Worm (Caenorhabditis elegans) whole organism, L2 larva: ENCODE results near the gene dli-1.

ENCODE experiments used
- aly-2 ChIP-seq: fragments of 150-350 bp; optimal IDR thresholded peaks from 2 replicates; lab custom pipeline; 2014; ENCODE audit warnings: missing biosample characterization, missing genetic modification characterization
- blmp-1 ChIP-seq: sonication (generic microtip); optimal IDR thresholded peaks from 2 replicates; lab custom pipeline; 2017; ENCODE audit warnings: missing genetic modification characterization, mild to moderate bottlenecking, missing compliant biosample characterization, antibody characterized with exemption, moderate library complexity; ENCODE audit not compliant: insufficient read depth
- dmd-4 ChIP-seq: sonication (generic microtip); optimal IDR thresholded peaks from 2 replicates; lab custom pipeline; 2017; ENCODE audit warnings: missing biosample characterization, missing genetic modification characterization
- elt-3 ChIP-seq: sonication (generic microtip); optimal IDR thresholded peaks from 2 replicates; lab custom pipeline; 2017; ENCODE audit warnings: missing biosample characterization, missing genetic modification characterization
- lin-11 ChIP-seq: fragments of 150-350 bp; sonication (generic microtip); optimal IDR thresholded peaks from 2 replicates; lab custom pipeline; 2014; ENCODE audit warnings: missing biosample characterization, missing genetic modification characterization, inconsistent platforms, mixed read lengths
- mbf-1 ChIP-seq: sonication (generic microtip); optimal IDR thresholded peaks from 2 replicates; lab custom pipeline; 2017; ENCODE audit warnings: missing biosample characterization, missing genetic modification characterization

DNA sequence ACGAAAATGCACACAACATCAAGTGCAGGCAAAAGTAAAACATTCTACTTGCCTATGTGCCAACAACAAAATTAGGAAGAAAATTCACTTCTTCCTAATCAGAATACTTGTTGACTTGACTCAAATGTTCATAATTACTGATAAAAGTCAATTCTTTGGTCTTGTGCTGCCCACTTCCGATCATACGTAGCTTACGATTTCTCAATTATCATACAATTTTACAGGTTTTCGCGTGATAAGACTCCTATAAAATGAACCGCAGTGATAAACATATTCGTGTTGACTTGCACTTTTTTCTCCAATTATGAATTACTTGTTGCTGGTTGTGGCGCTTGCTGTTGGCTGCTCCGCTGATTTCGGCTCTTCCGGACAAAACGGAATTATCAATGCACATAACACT lies 41.2 kb downstream of the dli-1 start, which contains the start of gene scl-2:
- no peak for TF ChIP-seq aly-2
- no peak for TF ChIP-seq mbf-1 (tag; lab: Kevin White, UChicago)
- TF ChIP-seq lin-11 (tag; lab: Kevin White, UChicago) = no peak
- TF ChIP-seq elt-3 = no peak
- TF ChIP-seq blmp-1 = no peak
- TF ChIP-seq dmd-4 = no peak
